Worm (Caenorhabditis elegans) whole organism, midembryonic: Measurements from ENCODE around the gene mgrn-1.

Experiments used
- T22C8.4 ChIP-seq: fragments of 200-800 bp; sonication (Bioruptor generic); IDR thresholded peaks from 2 replicates; pipeline ENCODE4 v1.3.6; 2022; ENCODE audit warnings: missing genetic modification characterization, missing compliant biosample characterization
- cog-1 ChIP-seq: sonication (generic microtip); optimal IDR thresholded peaks from 2 replicates; lab custom pipeline; 2016; ENCODE audit warnings: missing genetic modification characterization, missing compliant biosample characterization
- flt-1 ChIP-seq: fragments of 200-800 bp; sonication (Bioruptor generic); IDR thresholded peaks from 2 replicates; pipeline ENCODE4 v1.3.6; 2022; ENCODE audit warnings: missing genetic modification characterization, missing compliant biosample characterization
- klf-2 ChIP-seq: fragments of 200-800 bp; sonication (Bioruptor generic); conservative IDR thresholded peaks from 2 replicates; pipeline ENCODE4 v1.3.6; 2022; ENCODE audit warnings: missing genetic modification reagents, missing genetic modification characterization, missing compliant biosample characterization
- med-1 ChIP-seq: sonication (generic microtip); optimal IDR thresholded peaks from 2 replicates; lab custom pipeline; 2017; ENCODE audit warnings: missing genetic modification characterization, mild to moderate bottlenecking, missing compliant biosample characterization, antibody characterized with exemption, missing genetic modification reagents; ENCODE audit not compliant: insufficient read depth
- ref-1 ChIP-seq: fragments of 200-800 bp; sonication (Bioruptor generic); conservative IDR thresholded peaks from 2 replicates; pipeline ENCODE4 v1.3.6; 2022; ENCODE audit warnings: missing genetic modification reagents, missing genetic modification characterization, missing compliant biosample characterization
- tab-1 ChIP-seq: fragments of 200-800 bp; sonication (Bioruptor generic); IDR thresholded peaks from 2 replicates; pipeline ENCODE4 v1.3.6; 2022; ENCODE audit warnings: missing genetic modification characterization, missing compliant biosample characterization
- ztf-23 ChIP-seq: fragments of 200-800 bp; sonication (Bioruptor generic); IDR thresholded peaks from 2 replicates; pipeline ENCODE4 v1.3.6; 2022; ENCODE audit warnings: missing genetic modification reagents, missing genetic modification characterization, missing compliant biosample characterization
- ztf-29 ChIP-seq: fragments of 200-800 bp; sonication (Bioruptor generic); IDR thresholded peaks from 2 replicates; pipeline ENCODE4 v1.3.6; 2022; ENCODE audit warnings: missing genetic modification reagents, missing genetic modification characterization, missing compliant biosample characterization

The mgrn-1 gene

DNA sequence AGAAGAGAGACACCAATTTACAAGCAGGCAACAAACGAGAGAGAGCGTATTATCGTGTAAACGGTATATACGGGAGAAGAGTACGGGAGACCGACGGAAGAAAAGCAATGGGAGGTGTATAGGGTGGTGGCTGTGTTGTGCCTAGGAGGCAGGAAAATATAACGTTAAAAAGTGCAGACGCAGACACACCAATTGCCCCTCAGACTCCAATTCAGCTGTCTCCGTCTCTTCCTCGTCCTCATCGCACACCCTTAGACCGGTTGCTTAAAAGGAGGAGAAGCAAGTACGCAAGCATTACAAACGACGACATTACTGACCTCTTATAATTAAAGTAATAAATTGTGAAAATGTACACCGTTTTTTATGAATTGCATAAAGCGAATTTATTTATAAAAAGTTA lies 933 bp upstream of the mgrn-1 start:
- TF ChIP-seq T22C8.4 (no peak), klf-2 (GFP tag; lab: Robert Waterston, UW) (0 out of 2 replicates have a peak, but pooled peaks have one; percentile 5), flt-1 (GFP tag; lab: Robert Waterston, UW) (0 out of 2 replicates have a peak, but pooled peaks have one; percentile 48), ztf-23 (no peak), ztf-29 (GFP tag; lab: Robert Waterston, UW) (peak; percentile 44; the same call in 1 of the 2 replicates), cog-1 (tag; lab: Kevin White, UChicago) (peak; percentile 79), tab-1 (GFP tag; lab: Robert Waterston, UW) (0 out of 2 replicates have a peak, but pooled peaks have one; percentile 64), ref-1 (GFP tag; lab: Robert Waterston, UW) (no peak), med-1 (no peak)

DNA sequence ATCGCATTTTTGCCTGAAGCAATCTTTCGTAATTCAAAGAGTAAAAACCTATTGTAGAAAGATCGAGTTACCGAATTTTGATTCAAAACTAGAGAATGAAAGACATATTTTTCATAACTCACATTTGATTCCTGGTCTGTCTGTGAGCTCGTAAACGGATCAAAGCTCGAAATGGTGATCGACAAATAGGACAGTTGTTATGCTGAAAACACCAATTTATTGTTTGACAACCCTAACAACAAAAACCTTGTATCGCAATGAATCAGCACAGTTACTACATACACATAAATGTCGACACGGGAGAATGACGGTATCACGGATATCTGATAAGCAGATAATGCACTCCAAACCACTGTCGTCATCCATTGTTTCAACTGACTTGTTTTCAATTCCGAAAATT lies 1.8 kb downstream of the mgrn-1 start:
- no peak for TF ChIP-seq klf-2 (GFP tag; lab: Robert Waterston, UW)
- TF ChIP-seq ztf-23 = no peak
- TF ChIP-seq med-1 = no peak
- TF ChIP-seq cog-1 (tag; lab: Kevin White, UChicago) = no peak
- TF ChIP-seq T22C8.4 = no peak

ce11 chrX:14307667-14308066 lies 3.8 kb downstream of the mgrn-1 start, which contains the start of gene gphr-2:
TSS of gene gphr-2 (minus strand) at chrX:14307767.
- TF ChIP-seq med-1 (no peak), ztf-29 (GFP tag; lab: Robert Waterston, UW) (no peak), klf-2 (GFP tag; lab: Robert Waterston, UW) (no peak), flt-1 (GFP tag; lab: Robert Waterston, UW) (no peak), T22C8.4 (no peak), ref-1 (GFP tag; lab: Robert Waterston, UW) (no peak), cog-1 (tag; lab: Kevin White, UChicago) (no peak), ztf-23 (no peak), tab-1 (GFP tag; lab: Robert Waterston, UW) (no peak)

DNA sequence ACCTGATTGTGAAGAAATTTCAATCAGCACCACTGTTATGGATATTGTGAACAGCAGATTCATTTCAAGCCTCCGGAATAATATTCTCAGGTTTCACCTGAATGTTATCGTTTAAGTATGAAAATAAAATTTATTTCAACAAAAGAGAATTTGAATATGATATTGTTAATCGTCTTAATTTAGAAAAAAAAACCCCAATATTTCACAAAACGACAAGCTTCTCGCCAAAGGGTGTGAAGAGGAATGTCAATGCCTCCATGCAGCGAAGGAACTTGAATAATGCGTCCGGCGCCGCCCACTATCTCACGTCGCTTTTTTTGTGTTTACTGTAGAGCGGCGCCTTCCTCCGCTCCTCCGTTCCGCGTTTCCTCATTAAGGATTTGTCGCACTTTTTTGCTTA lies 8.4 kb downstream of the mgrn-1 start, which contains the start of gene C11H1.5:
Gene C11H1.5, minus strand, starts transcription at position 101 of the 400 bp plus-strand sequence.
- TF ChIP-seq med-1 (no peak), tab-1 (GFP tag; lab: Robert Waterston, UW) (no peak), ztf-29 (GFP tag; lab: Robert Waterston, UW) (no peak), T22C8.4 (no peak), ztf-23 (no peak), klf-2 (GFP tag; lab: Robert Waterston, UW) (no peak), flt-1 (GFP tag; lab: Robert Waterston, UW) (no peak), ref-1 (GFP tag; lab: Robert Waterston, UW) (no peak), cog-1 (tag; lab: Kevin White, UChicago) (no peak)

DNA sequence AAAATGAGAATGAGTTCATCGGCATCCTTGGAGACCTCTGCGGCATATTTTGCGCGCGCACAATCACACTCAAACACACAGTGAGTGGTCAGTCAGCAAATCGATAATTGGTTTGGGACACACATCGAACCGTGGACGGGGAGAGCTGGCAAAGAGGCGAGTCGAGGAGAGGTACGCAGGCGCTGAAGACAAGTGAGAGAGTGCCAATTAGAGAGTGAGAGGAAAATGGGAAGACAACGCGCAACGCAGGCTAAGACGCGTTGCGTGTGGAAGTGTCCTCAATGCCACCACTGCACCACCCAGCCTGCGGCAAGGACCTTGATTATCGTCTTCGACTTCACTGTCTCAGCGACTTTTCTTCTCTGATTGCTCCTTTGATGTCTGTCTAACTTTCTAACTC lies 14.3 kb downstream of the mgrn-1 start:
- TF ChIP-seq ztf-23 (0 out of 2 replicates have a peak, but pooled peaks have one; percentile 17), T22C8.4 (peak; percentile 93), flt-1 (GFP tag; lab: Robert Waterston, UW) (peak; percentile 82), tab-1 (GFP tag; lab: Robert Waterston, UW) (no peak), ref-1 (GFP tag; lab: Robert Waterston, UW) (no peak), cog-1 (tag; lab: Kevin White, UChicago) (peak; percentile 24), ztf-29 (GFP tag; lab: Robert Waterston, UW) (no peak)

DNA sequence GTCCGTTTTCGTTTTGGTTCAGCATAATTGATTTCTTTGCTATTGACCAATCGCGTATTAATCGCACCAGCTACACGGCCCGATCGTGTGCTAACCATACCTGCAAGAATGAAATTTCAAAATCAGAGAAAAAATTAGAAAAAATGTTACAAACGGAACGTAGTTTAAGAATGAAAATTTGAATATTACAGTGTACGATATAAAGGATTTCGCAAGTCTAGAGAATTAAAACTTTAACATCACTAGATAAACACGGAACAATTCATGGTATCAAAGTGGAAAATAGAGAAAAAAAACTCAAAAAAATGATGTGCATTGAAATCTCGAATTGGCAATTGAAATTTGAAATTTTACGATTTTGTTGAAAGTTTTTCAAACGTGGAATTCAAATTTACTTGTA lies 14.9 kb downstream of the mgrn-1 start, which contains the start of gene madd-3:
Gene madd-3, minus strand, starts transcription at position 101 of the 400 bp plus-strand sequence.
- TF ChIP-seq ztf-29 (GFP tag; lab: Robert Waterston, UW) = no peak
- no peak for TF ChIP-seq med-1
- TF ChIP-seq cog-1 (tag; lab: Kevin White, UChicago) = no peak
- TF ChIP-seq klf-2 (GFP tag; lab: Robert Waterston, UW) = no peak
- no peak for TF ChIP-seq ztf-23
- no peak for TF ChIP-seq flt-1 (GFP tag; lab: Robert Waterston, UW)
- TF ChIP-seq tab-1 (GFP tag; lab: Robert Waterston, UW) = no peak
- no peak for TF ChIP-seq T22C8.4
- no peak for TF ChIP-seq ref-1 (GFP tag; lab: Robert Waterston, UW)

- TF ChIP-seq med-1 = no peak
- no peak for TF ChIP-seq ztf-23
- no peak for TF ChIP-seq T22C8.4
- TF ChIP-seq ref-1 (GFP tag; lab: Robert Waterston, UW) = no peak
- no peak for TF ChIP-seq tab-1 (GFP tag; lab: Robert Waterston, UW)
- TF ChIP-seq flt-1 (GFP tag; lab: Robert Waterston, UW) = no peak
- TF ChIP-seq klf-2 (GFP tag; lab: Robert Waterston, UW) = no peak
- TF ChIP-seq ztf-29 (GFP tag; lab: Robert Waterston, UW) = no peak
- no peak for TF ChIP-seq cog-1 (tag; lab: Kevin White, UChicago)
Observed at ce11 chrX:14292632-14293031, 18.9 kb downstream of the mgrn-1 start.

DNA sequence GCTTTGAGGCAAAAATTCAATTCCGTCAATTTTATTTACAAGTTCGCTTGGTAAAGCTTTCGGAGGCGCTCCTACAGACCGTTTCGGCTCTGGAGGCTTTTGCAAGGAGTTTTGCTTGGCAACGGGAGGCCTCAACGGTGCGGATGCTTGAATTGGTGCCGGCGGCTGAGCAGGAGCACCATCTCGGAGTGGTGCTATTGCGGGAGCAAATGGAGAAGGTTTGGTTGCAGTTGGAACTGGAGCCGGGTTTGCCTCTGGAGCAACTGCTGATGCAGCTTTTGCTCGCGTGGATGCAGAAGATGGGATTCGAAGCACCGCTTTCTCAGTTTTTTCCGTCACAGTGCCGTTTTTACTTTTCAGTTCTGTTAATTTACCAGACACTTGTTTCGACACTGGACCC lies 21.5 kb downstream of the mgrn-1 start:
- TF ChIP-seq ref-1 (GFP tag; lab: Robert Waterston, UW) = no peak

- TF ChIP-seq klf-2 (GFP tag; lab: Robert Waterston, UW) (no peak), T22C8.4 (no peak), flt-1 (GFP tag; lab: Robert Waterston, UW) (no peak)
Observed at ce11 chrX:14287888-14288287, 23.6 kb downstream of the mgrn-1 start.

DNA sequence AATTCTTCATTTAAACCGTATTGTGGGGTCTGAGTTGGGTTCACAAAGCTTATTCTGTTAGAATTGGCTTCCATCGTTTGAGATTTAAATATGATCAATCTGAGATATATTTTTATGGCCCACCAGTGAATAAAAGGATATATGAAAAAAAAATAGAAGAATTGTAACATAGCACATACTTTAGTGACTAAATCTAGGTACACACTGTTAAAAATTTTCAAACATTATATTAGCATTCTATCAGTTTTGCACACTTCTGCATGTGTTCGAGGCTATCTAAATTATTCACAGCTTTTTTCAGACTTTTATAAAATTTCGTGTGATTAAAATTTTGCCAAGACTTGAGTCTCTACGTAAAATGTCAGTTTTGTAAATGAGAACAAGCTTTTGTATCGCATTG lies 30.0 kb downstream of the mgrn-1 start, which contains the start of gene E02H4.2:
Gene E02H4.2, minus strand, starts transcription at position 101 of the 400 bp plus-strand sequence.
- TF ChIP-seq cog-1 (tag; lab: Kevin White, UChicago) = no peak
- TF ChIP-seq med-1 = no peak
- no peak for TF ChIP-seq ztf-23
- no peak for TF ChIP-seq ref-1 (GFP tag; lab: Robert Waterston, UW)

DNA sequence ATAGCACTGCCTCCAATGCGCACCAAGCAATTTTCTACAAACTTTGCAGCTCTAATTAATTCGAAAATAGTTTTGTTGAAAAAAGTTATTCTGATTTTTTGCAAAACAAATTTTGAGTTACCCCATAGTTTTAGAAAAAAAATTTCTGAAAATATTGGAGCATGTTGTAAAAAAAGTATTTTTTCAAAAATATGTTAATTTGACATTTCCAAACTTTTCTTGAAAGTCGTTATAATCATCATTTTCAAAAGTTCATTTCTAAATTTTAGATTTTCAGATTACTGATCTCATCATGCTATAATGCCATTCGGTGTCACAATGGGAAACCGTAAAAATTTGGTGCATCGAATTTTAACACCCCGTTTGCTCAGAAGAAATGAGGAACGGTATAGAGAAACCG lies 43.7 kb downstream of the mgrn-1 start, which contains the start of gene del-1:
Gene del-1, plus strand, starts transcription at position 301 of the 400 bp plus-strand sequence.
- no peak for TF ChIP-seq ztf-29 (GFP tag; lab: Robert Waterston, UW)
- TF ChIP-seq T22C8.4 = no peak
